Worm (Caenorhabditis elegans): ENCODE measurements around the gene C34E10.9.

C34E10.9 gene

ce11 chrIII:5305725-5306124 lies 42.5 kb upstream of the C34E10.9 start (continued):
- TF ChIP-seq jun-1 (tag; optimal IDR thresholded peaks at IDR 0.05): no peak
- TF ChIP-seq hlh-11 (tag; optimal IDR thresholded peaks at IDR 0.05): no peak
- peak; percentile 78 for TF ChIP-seq ceh-44 (GFP tag; IDR thresholded peaks at IDR 0.05)
- peak; percentile 0 for TF ChIP-seq nhr-77 (tag; optimal IDR thresholded peaks at IDR 0.05)
- TF ChIP-seq ceh-82 (tag; optimal IDR thresholded peaks at IDR 0.05): no peak
- no peak for TF ChIP-seq zag-1 (tag; optimal IDR thresholded peaks at IDR 0.05)
- no peak for TF ChIP-seq unc-39 (tag; optimal IDR thresholded peaks at IDR 0.05)
- no peak for TF ChIP-seq snpc-4 (tag; optimal IDR thresholded peaks at IDR 0.05)
- peak; percentile 86 for TF ChIP-seq lin-38 (GFP tag; IDR thresholded peaks at IDR 0.05)
- peak; percentile 83; the same call in 1 of the 2 replicates for TF ChIP-seq Y75B8A.6 (GFP tag; IDR thresholded peaks at IDR 0.05)
- TF ChIP-seq T26A8.4 (GFP tag; IDR thresholded peaks at IDR 0.05): peak; percentile 91
- no peak for TF ChIP-seq T20F7.1 (GFP tag; optimal IDR thresholded peaks at IDR 0.05)
- peak; percentile 96 for TF ChIP-seq nhr-41 (GFP tag; IDR thresholded peaks at IDR 0.05)
- peak; percentile 91 for TF ChIP-seq D1046.2 (GFP tag; IDR thresholded peaks at IDR 0.05)
- TF ChIP-seq Y48G9A.11 (GFP tag; IDR thresholded peaks at IDR 0.05): peak; percentile 90
- no peak for TF ChIP-seq ceh-28 (tag; optimal IDR thresholded peaks at IDR 0.05)
- peak; percentile 75 for TF ChIP-seq php-3 (GFP tag; IDR thresholded peaks at IDR 0.05)
- TF ChIP-seq R02D3.7 (tag; optimal IDR thresholded peaks at IDR 0.05): no peak
- no peak for TF ChIP-seq set-16 (GFP tag; IDR thresholded peaks at IDR 0.05)
- no peak for TF ChIP-seq ceh-32 (tag; optimal IDR thresholded peaks at IDR 0.05; ENCODE audit: poor library complexity)
- TF ChIP-seq madf-5 (GFP tag; IDR thresholded peaks at IDR 0.05): peak; percentile 88 to 97
- no peak for TF ChIP-seq zip-2 (tag; optimal IDR thresholded peaks at IDR 0.05)
- peak; percentile 83 for TF ChIP-seq duxl-1 (tag; optimal IDR thresholded peaks at IDR 0.05; ENCODE audit: poor library complexity)
- TF ChIP-seq ceh-20 (GFP tag; IDR thresholded peaks at IDR 0.05): peak; percentile 68; the same call in 1 of the 2 replicates
- no peak for TF ChIP-seq nhr-10 (tag; optimal IDR thresholded peaks at IDR 0.05)
- peak; percentile 18 for TF ChIP-seq F37D6.2 (tag; optimal IDR thresholded peaks at IDR 0.05)
- peak; percentile 75 for TF ChIP-seq nhr-42 (GFP tag; IDR thresholded peaks at IDR 0.05)
- TF ChIP-seq dve-1 (tag; optimal IDR thresholded peaks at IDR 0.05; ENCODE audit: insufficient read depth): peak; percentile 29
- no peak for TF ChIP-seq cey-2 (tag; optimal IDR thresholded peaks at IDR 0.05; ENCODE audit: borderline replicate concordance, insufficient read depth)
- TF ChIP-seq zfp-2 (tag; optimal IDR thresholded peaks at IDR 0.05): no peak
- peak; percentile 99 for TF ChIP-seq dmd-8 (GFP tag; IDR thresholded peaks at IDR 0.05)
- TF ChIP-seq lir-3 (tag; optimal IDR thresholded peaks at IDR 0.05): peak; percentile 81
- peak; percentile 57 to 83 for TF ChIP-seq daf-16 (GFP tag; optimal IDR thresholded peaks at IDR 0.05)
- TF ChIP-seq daf-16 (tag; optimal IDR thresholded peaks at IDR 0.05): peak; percentile 83
- no peak for TF ChIP-seq tag-97 (GFP tag; IDR thresholded peaks at IDR 0.05)
- TF ChIP-seq dmd-9 (GFP tag; IDR thresholded peaks at IDR 0.05): peak; percentile 77
- 0 out of 2 replicates have a peak, but pooled peaks have one; percentile 40 for TF ChIP-seq zfp-3 (GFP tag; conservative IDR thresholded peaks at IDR 0.05)
- TF ChIP-seq ceh-62 (tag; optimal IDR thresholded peaks at IDR 0.05): no peak
- peak; percentile 92 for TF ChIP-seq hmg-1.1 (GFP tag; IDR thresholded peaks at IDR 0.05)
- TF ChIP-seq zip-11 (GFP tag; IDR thresholded peaks at IDR 0.05): peak; percentile 85; the same call in 1 of the 2 replicates
- TF ChIP-seq ces-1 (GFP tag; optimal IDR thresholded peaks at IDR 0.05): no peak
- peak; percentile 93 for TF ChIP-seq daf-19 (GFP tag; conservative IDR thresholded peaks at IDR 0.05)
- peak; percentile 91 for TF ChIP-seq snpc-1.2 (GFP tag; IDR thresholded peaks at IDR 0.05)
- TF ChIP-seq rbr-2 (tag; optimal IDR thresholded peaks at IDR 0.05): peak; percentile 69
- peak; percentile 94 for TF ChIP-seq F44E2.7 (GFP tag; IDR thresholded peaks at IDR 0.05)
- TF ChIP-seq aha-1 (tag): peak; percentile 37
- TF ChIP-seq ztf-7 (tag; optimal IDR thresholded peaks at IDR 0.05): peak; percentile 63
- TF ChIP-seq lin-13 (GFP tag; optimal IDR thresholded peaks at IDR 0.05): peak; percentile 54
- TF ChIP-seq lin-29 (GFP tag; IDR thresholded peaks at IDR 0.05): 0 out of 2 replicates have a peak, but pooled peaks have one; percentile 46
- TF ChIP-seq gei-8 (GFP tag; optimal IDR thresholded peaks at IDR 0.05): peak; percentile 74
- TF ChIP-seq pha-4 (GFP tag; IDR thresholded peaks at IDR 0.05): peak; percentile 94
- TF ChIP-seq pha-4 (tag; optimal IDR thresholded peaks at IDR 0.05): peak; percentile 38

Data from whole organism, L4 larva.